Worm (Caenorhabditis elegans): ENCODE data around the gene C04H5.1.

- no peak for TF ChIP-seq nhr-77 (tag; optimal IDR thresholded peaks at IDR 0.05)
- TF ChIP-seq nhr-237 (tag; optimal IDR thresholded peaks at IDR 0.05) = no peak
- no peak for TF ChIP-seq alr-1 (tag; optimal IDR thresholded peaks at IDR 0.05)
- TF ChIP-seq unc-55 (GFP tag; optimal IDR thresholded peaks at IDR 0.05) = no peak
- TF ChIP-seq lsy-2 (tag; optimal IDR thresholded peaks at IDR 0.05) = no peak
- TF ChIP-seq nhr-12 (tag; optimal IDR thresholded peaks at IDR 0.05) = no peak
- TF ChIP-seq sma-9 (GFP tag; optimal IDR thresholded peaks at IDR 0.05) = peak; percentile 57
- no peak for TF ChIP-seq sma-9 (tag; optimal IDR thresholded peaks at IDR 0.05)
- TF ChIP-seq gmeb-1 (tag; optimal IDR thresholded peaks at IDR 0.05) = no peak
Observed at ce11 chrII:14497848-14498247, 36.3 kb upstream of the C04H5.1 start, which contains the start of gene dhs-8.

Measured in whole organism, L2 larva.